Fruit fly (Drosophila melanogaster) whole organism, embryonic: ENCODE results near the gene CycG.

Experiments used
- Adf1 ChIP-seq: fragments of 200-800 bp; sonication (Bioruptor generic); IDR thresholded peaks from 2 replicates; pipeline ENCODE4 v1.3.6; 2022; ENCODE audit warnings: missing biosample characterization, missing genetic modification characterization
- B-H2 ChIP-seq: fragments of 200-800 bp; sonication (Bioruptor generic); optimal IDR thresholded peaks from 2 replicates; lab custom pipeline; 2018; ENCODE audit warnings: missing biosample characterization, mild to moderate bottlenecking, missing genetic modification characterization
- CG10462 ChIP-seq: fragments of 200-800 bp; sonication (Bioruptor generic); optimal IDR thresholded peaks from 2 replicates; lab custom pipeline; 2016; ENCODE audit warnings: missing biosample characterization, missing genetic modification characterization
- CG10959 ChIP-seq: fragments of 200-800 bp; sonication (Bioruptor generic); IDR thresholded peaks from 2 replicates; pipeline ENCODE4 v1.3.6; 2022; ENCODE audit warnings: missing biosample characterization, missing genetic modification characterization
- CG11398 ChIP-seq: fragments of 200-800 bp; sonication (Bioruptor generic); optimal IDR thresholded peaks from 2 replicates; lab custom pipeline; 2016; ENCODE audit warnings: missing biosample characterization, missing genetic modification characterization
- CG11560 ChIP-seq: fragments of 200-800 bp; sonication (Bioruptor generic); IDR thresholded peaks from 3 replicates; pipeline ENCODE4 v1.3.6; 2022; ENCODE audit warnings: missing biosample characterization, missing genetic modification characterization
- CG12391 ChIP-seq: fragments of 200-800 bp; sonication (Bioruptor generic); optimal IDR thresholded peaks from 3 replicates; lab custom pipeline; 2018; ENCODE audit warnings: missing biosample characterization, mild to moderate bottlenecking, missing genetic modification characterization, moderate library complexity
- CG13894 ChIP-seq: fragments of 200-800 bp; sonication (Bioruptor generic); optimal IDR thresholded peaks from 3 replicates; lab custom pipeline; 2018; ENCODE audit warnings: missing biosample characterization, mild to moderate bottlenecking, missing genetic modification characterization, moderate library complexity
- CG14014 ChIP-seq: fragments of 200-800 bp; sonication (Bioruptor generic); IDR thresholded peaks from 2 replicates; pipeline ENCODE4 v1.3.6; 2022; ENCODE audit warnings: missing biosample characterization, missing genetic modification characterization
- CG15011 ChIP-seq: fragments of 200-800 bp; sonication (Bioruptor generic); optimal IDR thresholded peaks from 3 replicates; lab custom pipeline; 2018; ENCODE audit warnings: missing biosample characterization, mild to moderate bottlenecking, missing genetic modification characterization
- CG1602 ChIP-seq: fragments of 200-800 bp; sonication (Bioruptor generic); optimal IDR thresholded peaks from 3 replicates; lab custom pipeline; 2016; ENCODE audit warnings: missing biosample characterization, missing genetic modification characterization
- CG17186 ChIP-seq: fragments of 200-800 bp; sonication (Bioruptor generic); optimal IDR thresholded peaks from 3 replicates; lab custom pipeline; 2017; ENCODE audit warnings: missing biosample characterization, missing genetic modification reagents, missing genetic modification characterization
- CG17802 ChIP-seq: fragments of 200-800 bp; sonication (Bioruptor generic); optimal IDR thresholded peaks from 2 replicates; lab custom pipeline; 2018; ENCODE audit warnings: missing biosample characterization, mild to moderate bottlenecking, missing genetic modification characterization, moderate library complexity
- CG17829 ChIP-seq: fragments of 200-800 bp; optimal IDR thresholded peaks from 2 replicates; lab custom pipeline; 2019; ENCODE audit warnings: missing biosample characterization, mild to moderate bottlenecking, missing genetic modification characterization, moderate library complexity
- CG31224 ChIP-seq: fragments of 200-800 bp; sonication (Bioruptor generic); IDR thresholded peaks from 2 replicates; pipeline ENCODE4 v1.3.6; 2022; ENCODE audit warnings: missing biosample characterization, missing genetic modification characterization
- CG3163 ChIP-seq: fragments of 200-800 bp; sonication (Bioruptor generic); optimal IDR thresholded peaks from 3 replicates; lab custom pipeline; 2016; ENCODE audit warnings: missing biosample characterization, missing genetic modification characterization
- CG6689 ChIP-seq: fragments of 200-800 bp; sonication (Bioruptor generic); IDR thresholded peaks from 2 replicates; pipeline ENCODE4 v1.3.6; 2022; ENCODE audit warnings: missing biosample characterization, missing genetic modification characterization
- CG6791 ChIP-seq: fragments of 200-800 bp; sonication (Bioruptor generic); IDR thresholded peaks from 3 replicates; pipeline ENCODE4 v1.3.6; 2022; ENCODE audit warnings: missing biosample characterization, missing genetic modification characterization; ENCODE audit not compliant: partially characterized antibody
- CG6854 ChIP-seq: fragments of 200-800 bp; sonication (Bioruptor generic); optimal IDR thresholded peaks from 3 replicates; lab custom pipeline; 2017; ENCODE audit warnings: missing biosample characterization, mild to moderate bottlenecking, missing genetic modification characterization
- CG7372 ChIP-seq: fragments of 200-800 bp; sonication (Bioruptor generic); IDR thresholded peaks from 2 replicates; pipeline ENCODE4 v1.3.6; 2022; ENCODE audit warnings: missing biosample characterization, missing genetic modification characterization
- CG8765 ChIP-seq: fragments of 200-800 bp; sonication (Bioruptor generic); IDR thresholded peaks from 2 replicates; pipeline ENCODE4 v1.3.6; 2022; ENCODE audit warnings: missing biosample characterization, missing genetic modification characterization
- CG9727 ChIP-seq: fragments of 200-800 bp; sonication (Bioruptor generic); optimal IDR thresholded peaks from 3 replicates; lab custom pipeline; 2017; ENCODE audit warnings: missing biosample characterization, mild to moderate bottlenecking, missing genetic modification characterization
- CG9932 ChIP-seq: fragments of 200-800 bp; sonication (Bioruptor generic); IDR thresholded peaks from 2 replicates; pipeline ENCODE4 v1.3.6; 2022; ENCODE audit warnings: missing biosample characterization, missing genetic modification characterization
- E2f2 ChIP-seq: fragments of 200-800 bp; sonication (Bioruptor generic); IDR thresholded peaks from 2 replicates; pipeline ENCODE4 v1.3.6; 2022; ENCODE audit warnings: missing biosample characterization, missing genetic modification characterization
- Ets97D ChIP-seq: fragments of 200-800 bp; sonication (Bioruptor generic); optimal IDR thresholded peaks from 3 replicates; lab custom pipeline; 2016; ENCODE audit warnings: missing biosample characterization, missing genetic modification characterization
- Gug ChIP-seq: fragments of 200-800 bp; sonication (Bioruptor generic); IDR thresholded peaks from 4 replicates; pipeline ENCODE4 v1.3.6; 2022; ENCODE audit warnings: missing biosample characterization, missing genetic modification characterization
- HLHmδ ChIP-seq: fragments of 200-800 bp; sonication (Bioruptor generic); optimal IDR thresholded peaks from 2 replicates; lab custom pipeline; 2018; ENCODE audit warnings: missing biosample characterization, mild to moderate bottlenecking, missing genetic modification characterization, moderate library complexity
- Hey ChIP-seq: fragments of 200-800 bp; sonication (Bioruptor generic); optimal IDR thresholded peaks from 3 replicates; lab custom pipeline; 2018; ENCODE audit warnings: missing biosample characterization, mild to moderate bottlenecking, missing genetic modification characterization
- Hr3 ChIP-seq: fragments of 200-800 bp; sonication (Bioruptor generic); optimal IDR thresholded peaks from 3 replicates; lab custom pipeline; 2016; ENCODE audit warnings: missing biosample characterization, missing genetic modification characterization
- Hr39 ChIP-seq: fragments of >200 bp; optimal IDR thresholded peaks from 2 replicates; lab custom pipeline; 2017
- Lim3 ChIP-seq: fragments of 200-800 bp; sonication (Bioruptor generic); IDR thresholded peaks from 2 replicates; pipeline ENCODE4 v1.3.6; 2022; ENCODE audit warnings: missing biosample characterization, missing genetic modification characterization
- MTF-1 ChIP-seq: fragments of 200-800 bp; sonication (Bioruptor generic); optimal IDR thresholded peaks from 2 replicates; lab custom pipeline; 2018; ENCODE audit warnings: missing biosample characterization, mild to moderate bottlenecking, missing genetic modification characterization, borderline replicate concordance
- Max ChIP-seq: fragments of 200-800 bp; sonication (Bioruptor generic); optimal IDR thresholded peaks from 2 replicates; lab custom pipeline; 2016; ENCODE audit warnings: missing biosample characterization, mild to moderate bottlenecking, missing genetic modification characterization
- Neu2 ChIP-seq: fragments of 200-800 bp; sonication (Bioruptor generic); optimal IDR thresholded peaks from 3 replicates; lab custom pipeline; 2016; ENCODE audit warnings: missing biosample characterization, missing genetic modification characterization, borderline replicate concordance
- Vsx1 ChIP-seq: fragments of 200-800 bp; sonication (Bioruptor generic); optimal IDR thresholded peaks from 2 replicates; lab custom pipeline; 2017; ENCODE audit warnings: missing biosample characterization, mild to moderate bottlenecking, missing genetic modification characterization, missing genetic modification reagents
- bowl ChIP-seq: fragments of 200-800 bp; sonication (Bioruptor generic); IDR thresholded peaks from 2 replicates; pipeline ENCODE4 v1.3.6; 2022; ENCODE audit warnings: missing biosample characterization, missing genetic modification characterization
- chn ChIP-seq: fragments of 200-800 bp; sonication (Bioruptor generic); optimal IDR thresholded peaks from 2 replicates; lab custom pipeline; 2016; ENCODE audit warnings: missing biosample characterization, missing genetic modification characterization
- en ChIP-seq: fragments of 200-800 bp; sonication (Bioruptor generic); optimal IDR thresholded peaks from 2 replicates; lab custom pipeline; 2016; ENCODE audit warnings: missing biosample characterization, missing genetic modification characterization
- exex ChIP-seq: fragments of 200-800 bp; sonication (Bioruptor generic); optimal IDR thresholded peaks from 4 replicates; lab custom pipeline; 2018; ENCODE audit warnings: missing biosample characterization, mild to moderate bottlenecking, missing genetic modification characterization, moderate library complexity
- gcm ChIP-seq: fragments of 200-800 bp; sonication (Bioruptor generic); optimal IDR thresholded peaks from 2 replicates; lab custom pipeline; 2019; ENCODE audit warnings: missing biosample characterization, mild to moderate bottlenecking, missing genetic modification characterization, moderate library complexity
- gem ChIP-seq: fragments of 200-800 bp; sonication (Bioruptor generic); optimal IDR thresholded peaks from 2 replicates; lab custom pipeline; 2019; ENCODE audit warnings: missing biosample characterization, mild to moderate bottlenecking, missing genetic modification characterization, moderate library complexity
- gsb-n ChIP-seq: fragments of 200-800 bp; sonication (Bioruptor generic); optimal IDR thresholded peaks from 3 replicates; lab custom pipeline; 2018; ENCODE audit warnings: missing biosample characterization, mild to moderate bottlenecking, missing genetic modification characterization
- kni ChIP-seq: fragments of 200-800 bp; sonication (Bioruptor generic); optimal IDR thresholded peaks from 3 replicates; lab custom pipeline; 2017; ENCODE audit warnings: mild to moderate bottlenecking, missing biosample characterization, missing genetic modification reagents, missing genetic modification characterization
- otp ChIP-seq: fragments of 200-800 bp; sonication (Bioruptor generic); IDR thresholded peaks from 3 replicates; pipeline ENCODE4, ENCODE4 v1.3.6; 2022; ENCODE audit warnings: missing biosample characterization, missing genetic modification characterization
- ranshi ChIP-seq: fragments of 200-800 bp; sonication (Bioruptor generic); IDR thresholded peaks from 2 replicates; pipeline ENCODE4 v1.3.6; 2022; ENCODE audit warnings: missing biosample characterization, missing genetic modification characterization
- sens ChIP-seq: fragments of 200-800 bp; sonication (Bioruptor generic); peaks from one replicate; lab custom pipeline; 2016; ENCODE audit warnings: missing biosample characterization, missing genetic modification characterization
- slou ChIP-seq: fragments of 200-800 bp; sonication (Bioruptor generic); optimal IDR thresholded peaks from 3 replicates; lab custom pipeline; 2016; ENCODE audit warnings: missing biosample characterization, missing genetic modification characterization
- sqz ChIP-seq: fragments of 200-800 bp; sonication (Bioruptor generic); optimal IDR thresholded peaks from 3 replicates; lab custom pipeline; 2018; ENCODE audit warnings: missing biosample characterization, mild to moderate bottlenecking, missing genetic modification characterization
- tio ChIP-seq: fragments of 200-800 bp; sonication (Bioruptor generic); optimal IDR thresholded peaks from 2 replicates; lab custom pipeline; 2017; ENCODE audit warnings: missing biosample characterization, missing genetic modification characterization, inconsistent platforms
- toy ChIP-seq: fragments of 200-800 bp; sonication (Bioruptor generic); IDR thresholded peaks from 2 replicates; pipeline ENCODE4 v1.3.6; 2022; ENCODE audit warnings: missing biosample characterization, missing genetic modification characterization
- ttk ChIP-seq: fragments of 200-800 bp; sonication (Bioruptor generic); IDR thresholded peaks from 2 replicates; pipeline ENCODE4 v2.1.2; 2022; ENCODE audit warnings: missing biosample characterization, missing genetic modification characterization
- vfl ChIP-seq: fragments of 200-800 bp; sonication (Bioruptor generic); optimal IDR thresholded peaks from 2 replicates; lab custom pipeline; 2016; ENCODE audit warnings: missing biosample characterization, missing genetic modification characterization

CycG gene

DNA sequence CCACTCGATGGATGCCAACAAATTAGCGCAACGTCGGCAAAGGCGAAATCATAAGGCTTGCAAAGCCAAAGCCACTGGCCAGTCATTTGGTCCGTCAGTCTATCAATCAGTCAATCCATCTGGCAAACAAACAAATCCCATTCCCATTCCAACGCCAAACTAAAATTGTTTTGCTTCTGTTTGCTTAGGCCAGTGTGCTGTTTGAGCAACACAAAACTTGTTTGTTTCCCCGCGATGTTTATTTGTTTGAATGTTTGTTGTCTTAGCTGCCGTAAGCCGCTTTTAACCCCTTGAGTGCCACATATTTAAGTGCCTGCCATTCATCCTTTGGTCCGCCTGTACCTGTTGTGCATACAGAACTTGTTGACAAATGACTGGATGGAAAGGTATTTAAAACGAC is 61.6 kb downstream of the CycG start (continued):
- TF ChIP-seq CG6689 (GFP tag; lab: Robert Waterston, UW) (peak; percentile 39; the same call in 1 of the 2 replicates), chn (GFP tag; lab: Kevin White, UChicago) (no peak), sqz (peak; percentile 61), tio (GFP tag; lab: Kevin White, UChicago) (peak; percentile 5), E2f2 (GFP tag; lab: Robert Waterston, UW) (peak; percentile 30; the same call in 1 of the 2 replicates), CG11398 (GFP tag; lab: Kevin White, UChicago) (peak; percentile 76), HLHmδ (GFP tag; lab: Kevin White, UChicago) (peak; percentile 76), Hr3 (GFP tag; lab: Kevin White, UChicago) (no peak), exex (tag; lab: Kevin White, UChicago) (no peak), CG8765 (GFP tag; lab: Robert Waterston, UW) (no peak), CG7372 (no peak), otp (peak; percentile 72; the same call in 2 of the 3 replicates), bowl (GFP tag; lab: Robert Waterston, UW) (no peak), kni (peak; percentile 94), CG17829 (tag; lab: Kevin White, UChicago) (peak; percentile 53), gsb-n (tag; lab: Kevin White, UChicago) (peak; percentile 85), CG1602 (peak; percentile 50), ttk (GFP tag; lab: Robert Waterston, UW) (no peak), MTF-1 (GFP tag; lab: Kevin White, UChicago) (peak; percentile 83), CG17802 (tag; lab: Kevin White, UChicago) (peak; percentile 45), Gug (GFP tag; lab: Robert Waterston, UW) (no peak), CG14014 (no peak), gcm (GFP tag; lab: Kevin White, UChicago) (peak; percentile 66), toy (no peak), CG6791 (no peak), vfl (GFP tag; lab: Kevin White, UChicago) (no peak), Neu2 (GFP tag; lab: Kevin White, UChicago) (peak; percentile 2), CG13894 (tag; lab: Kevin White, UChicago) (no peak), CG12391 (peak; percentile 43), CG17186 (GFP tag; lab: Kevin White, UChicago) (peak; percentile 47), ranshi (no peak), Ets97D (GFP tag; lab: Kevin White, UChicago) (no peak), Lim3 (GFP tag; lab: Robert Waterston, UW) (no peak), Vsx1 (peak; percentile 74), en (GFP tag; lab: Kevin White, UChicago) (no peak), CG10462 (peak; percentile 53), CG11560 (tag; lab: Robert Waterston, UW) (no peak), CG6854 (GFP tag; lab: Kevin White, UChicago) (no peak), slou (GFP tag; lab: Kevin White, UChicago) (no peak), CG15011 (peak; percentile 64), CG10959 (GFP tag; lab: Robert Waterston, UW) (peak; percentile 65; the same call in 1 of the 2 replicates), sens (GFP tag; lab: Kevin White, UChicago) (peak; percentile 96), CG3163 (GFP tag; lab: Kevin White, UChicago) (peak; percentile 28), CG9932 (GFP tag; lab: Robert Waterston, UW) (no peak), CG9727 (GFP tag; lab: Kevin White, UChicago) (peak; percentile 87), CG31224 (GFP tag; lab: Robert Waterston, UW) (no peak), Max (peak; percentile 44), Hey (tag; lab: Kevin White, UChicago) (no peak), Hr39 (no peak), gem (tag; lab: Kevin White, UChicago) (peak; percentile 71), B-H2 (no peak), Adf1 (no peak)
